Worm (Caenorhabditis elegans): ENCODE results near the gene F40F8.1.
A peak's percentile ranks its signal among the peaks of the same experiment; 100 is the strongest.

The F40F8.1 gene

DNA sequence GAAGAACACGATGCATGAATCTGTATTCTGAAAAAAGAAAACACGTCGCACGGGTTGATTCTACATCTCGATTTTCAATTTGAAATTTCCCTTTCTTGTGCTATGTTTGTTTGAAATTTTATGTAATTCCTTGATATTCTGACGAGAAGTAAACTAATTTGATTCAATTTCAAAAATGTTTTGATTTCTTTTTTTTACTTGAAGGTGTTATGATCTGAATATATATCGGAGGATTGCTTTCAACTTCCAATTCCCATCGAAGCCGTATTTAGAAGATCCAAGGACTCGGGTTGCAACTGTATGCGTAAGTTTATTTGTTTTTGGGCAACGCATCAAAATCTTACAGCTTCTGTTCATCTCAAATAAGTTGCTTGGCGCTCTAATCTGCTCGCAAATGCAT is at the start of gene F40F8.1:
Gene F40F8.1 (plus strand): TSS at position 301 of the 400 bp plus-strand sequence.
- TF ChIP-seq npax-4 (tag; optimal IDR thresholded peaks at IDR 0.05): no peak
- TF ChIP-seq sox-2 (GFP tag; IDR thresholded peaks at IDR 0.05): no peak
- TF ChIP-seq rnt-1 (tag; optimal IDR thresholded peaks at IDR 0.05): no peak
- no peak for TF ChIP-seq pros-1 (tag; optimal IDR thresholded peaks at IDR 0.05)
- TF ChIP-seq ceh-14 (tag; optimal IDR thresholded peaks at IDR 0.05): no peak
- no peak for TF ChIP-seq pat-9 (tag; optimal IDR thresholded peaks at IDR 0.05)
- no peak for TF ChIP-seq ama-1 (optimal IDR thresholded peaks at IDR 0.05)
- TF ChIP-seq lim-6 (tag; optimal IDR thresholded peaks at IDR 0.05): no peak
- TF ChIP-seq odd-2 (tag; optimal IDR thresholded peaks at IDR 0.05): no peak
- no peak for TF ChIP-seq hlh-30 (tag; optimal IDR thresholded peaks at IDR 0.05; ENCODE audit: insufficient read depth)

DNA sequence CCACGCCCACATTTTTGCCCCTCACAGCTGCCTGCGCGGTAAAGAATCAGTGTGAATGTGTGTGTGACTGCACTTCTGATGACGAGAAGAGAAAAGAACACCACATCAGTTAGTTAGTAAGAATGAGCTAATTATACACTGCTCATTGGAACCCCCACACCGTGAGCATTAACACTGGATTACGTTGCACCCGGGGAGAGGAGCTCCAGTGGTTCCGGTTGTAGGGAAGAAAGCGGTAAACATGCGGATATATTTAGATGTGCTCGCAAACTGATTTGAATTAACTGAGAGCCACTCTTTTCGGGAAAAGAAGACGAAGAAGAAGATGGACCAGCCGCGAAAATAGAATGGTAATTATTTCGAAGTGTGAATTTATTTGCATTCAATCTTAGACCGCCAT is 40.7 kb upstream of the F40F8.1 start:
- TF ChIP-seq ceh-31 (tag; optimal IDR thresholded peaks at IDR 0.05) (peak; percentile 18), ttx-3 (tag; optimal IDR thresholded peaks at IDR 0.05) (no peak), unc-42 (tag; optimal IDR thresholded peaks at IDR 0.05) (peak; percentile 77)

DNA sequence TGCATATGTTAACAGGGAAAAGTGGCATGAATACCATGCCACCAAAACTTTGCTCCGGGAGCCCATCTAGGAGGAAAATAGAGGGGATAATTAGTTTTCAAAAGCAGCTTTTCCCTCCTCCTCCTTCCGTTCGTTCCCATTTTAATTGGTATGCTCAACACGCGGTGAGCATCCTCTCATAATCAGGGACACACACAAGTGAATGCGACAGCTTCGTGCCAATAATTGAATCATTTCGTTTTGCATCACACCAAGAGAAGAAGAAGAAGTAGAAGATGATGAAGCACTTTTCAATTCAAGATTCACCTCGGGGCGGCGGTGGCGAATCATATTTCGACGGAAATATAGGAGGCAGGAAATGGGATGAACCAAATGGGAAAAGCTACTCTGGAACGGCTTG is 39.3 kb upstream of the F40F8.1 start:
- TF ChIP-seq ceh-31 (tag; optimal IDR thresholded peaks at IDR 0.05): peak; percentile 5
- TF ChIP-seq pha-4 (tag; optimal IDR thresholded peaks at IDR 0.05): no peak
- TF ChIP-seq ceh-6 (GFP tag; optimal IDR thresholded peaks at IDR 0.05): peak; percentile 0
- TF ChIP-seq mec-3 (tag; optimal IDR thresholded peaks at IDR 0.05; ENCODE audit: borderline replicate concordance): no peak
- TF ChIP-seq unc-42 (tag; optimal IDR thresholded peaks at IDR 0.05): peak; percentile 97

DNA sequence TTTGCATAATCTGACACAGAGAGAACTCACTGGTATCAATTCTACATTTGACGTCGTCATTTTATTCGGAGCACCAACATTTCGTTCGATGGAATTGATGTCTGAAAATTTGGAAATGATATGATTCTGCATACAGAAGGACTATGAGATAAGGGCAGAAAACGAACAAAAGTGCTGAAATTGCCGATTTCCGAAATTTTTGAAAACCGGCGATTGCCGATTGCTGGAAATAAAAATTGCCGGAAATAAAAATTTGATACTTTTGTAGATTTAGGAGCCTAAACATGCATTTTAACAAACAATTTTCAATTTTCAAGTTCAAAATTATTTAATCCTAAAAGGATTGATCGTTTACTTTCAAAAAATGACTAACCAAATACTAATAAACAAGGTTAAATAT is 38.1 kb upstream of the F40F8.1 start, which contains the start of gene unc-53:
Gene unc-53 (minus strand): TSS at position 101 of the 400 bp plus-strand sequence.
- TF ChIP-seq dmd-4 (tag; optimal IDR thresholded peaks at IDR 0.05; ENCODE audit: borderline replicate concordance) (no peak), Y22D7AL.16 (tag; optimal IDR thresholded peaks at IDR 0.05) (no peak), lin-11 (tag; optimal IDR thresholded peaks at IDR 0.05) (no peak), fkh-6 (tag; optimal IDR thresholded peaks at IDR 0.05) (no peak), syd-9 (tag; optimal IDR thresholded peaks at IDR 0.05) (no peak), sox-4 (tag; optimal IDR thresholded peaks at IDR 0.05) (no peak), gmeb-2 (tag; optimal IDR thresholded peaks at IDR 0.05) (no peak), T23F11.4 (GFP tag; optimal IDR thresholded peaks at IDR 0.05) (no peak), tbx-2 (tag; optimal IDR thresholded peaks at IDR 0.05) (no peak), eyg-1 (tag; optimal IDR thresholded peaks at IDR 0.05) (no peak), ttx-3 (tag; optimal IDR thresholded peaks at IDR 0.05) (no peak), ceh-9 (tag; optimal IDR thresholded peaks at IDR 0.05) (no peak), unc-55 (GFP tag; optimal IDR thresholded peaks at IDR 0.05) (no peak)

DNA sequence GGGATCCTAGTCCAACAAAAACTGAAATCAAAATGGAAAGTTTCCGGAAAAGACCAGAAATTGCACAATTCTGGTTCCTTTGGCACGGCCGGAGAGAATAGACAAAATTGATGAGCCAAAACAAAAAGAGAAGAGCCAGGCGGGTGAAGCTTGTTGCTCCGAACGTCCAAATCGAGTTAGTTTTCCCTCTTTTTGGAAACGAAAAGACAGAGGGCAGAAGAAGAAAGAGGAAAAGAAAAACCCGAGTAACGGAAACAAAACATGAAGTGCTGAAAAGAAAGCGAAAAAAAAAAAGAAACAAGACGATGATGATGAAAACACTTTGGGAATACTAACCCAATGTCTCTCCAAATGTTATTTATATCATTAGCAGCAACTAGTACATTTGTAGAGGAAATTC is 35.9 kb upstream of the F40F8.1 start:
- TF ChIP-seq ttx-3 (tag; optimal IDR thresholded peaks at IDR 0.05) (no peak), fkh-10 (GFP tag; optimal IDR thresholded peaks at IDR 0.05) (peak; percentile 37), fkh-6 (tag; optimal IDR thresholded peaks at IDR 0.05) (no peak), K02D7.2 (tag; optimal IDR thresholded peaks at IDR 0.05) (no peak), dve-1 (tag; optimal IDR thresholded peaks at IDR 0.05) (no peak), unc-42 (tag; optimal IDR thresholded peaks at IDR 0.05) (peak; percentile 91), pros-1 (tag; optimal IDR thresholded peaks at IDR 0.05) (no peak)

DNA sequence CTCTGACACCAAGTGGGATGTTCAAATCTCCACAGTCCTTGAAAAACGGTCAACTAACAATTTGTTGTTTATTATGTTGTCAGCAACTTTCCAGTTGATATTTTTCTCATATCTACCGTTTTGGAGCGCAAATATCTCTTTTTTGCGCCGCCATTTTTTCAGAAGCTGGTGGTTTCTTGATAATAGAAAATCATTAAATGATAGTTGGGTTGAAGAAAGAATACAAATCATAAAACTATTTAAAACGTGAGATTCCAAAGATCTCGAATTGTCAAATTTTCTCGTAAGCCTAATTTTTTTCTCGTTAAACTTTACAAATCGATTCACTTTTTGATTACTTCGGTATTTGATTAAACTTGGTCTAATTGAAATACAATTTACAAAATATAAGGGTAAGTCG is 35.1 kb upstream of the F40F8.1 start, which contains the start of gene rpl-42:
Gene rpl-42 (plus strand): TSS at position 301 of the 400 bp plus-strand sequence.
- TF ChIP-seq ceh-9 (tag; optimal IDR thresholded peaks at IDR 0.05) (no peak), K09A11.1 (tag; optimal IDR thresholded peaks at IDR 0.05; ENCODE audit: insufficient read depth) (no peak), T23F11.4 (GFP tag; optimal IDR thresholded peaks at IDR 0.05) (no peak), fkh-6 (tag; optimal IDR thresholded peaks at IDR 0.05) (no peak), pat-9 (tag; optimal IDR thresholded peaks at IDR 0.05) (no peak), pros-1 (tag; optimal IDR thresholded peaks at IDR 0.05) (no peak), hlh-8 (tag; optimal IDR thresholded peaks at IDR 0.05) (no peak), hlh-13 (GFP tag; optimal IDR thresholded peaks at IDR 0.05) (no peak)

All from whole organism, late embryonic.